Fruit fly (Drosophila melanogaster) whole organism, embryonic: ENCODE results near the gene CG43407.

Experiments
- Bgb ChIP-seq: fragments of 200-800 bp; sonication (Bioruptor generic); IDR thresholded peaks from 2 replicates; pipeline ENCODE4 v1.3.6; 2022; ENCODE audit warnings: missing biosample characterization, missing genetic modification characterization; ENCODE audit not compliant: partially characterized antibody
- CG1024 ChIP-seq: fragments of 200-800 bp; sonication (Bioruptor generic); IDR thresholded peaks from 2 replicates; pipeline ENCODE4 v1.3.6; 2022; ENCODE audit warnings: missing biosample characterization, missing genetic modification characterization
- CG11504 ChIP-seq: fragments of 200-800 bp; sonication (Bioruptor generic); optimal IDR thresholded peaks from 3 replicates; lab custom pipeline; 2019; ENCODE audit warnings: missing biosample characterization, mild to moderate bottlenecking, missing genetic modification characterization, moderate library complexity
- CG13624 ChIP-seq: fragments of 200-800 bp; sonication (Bioruptor generic); optimal IDR thresholded peaks from 2 replicates; lab custom pipeline; 2016; ENCODE audit warnings: missing biosample characterization, missing genetic modification characterization
- CG14441 ChIP-seq: fragments of 200-800 bp; sonication (Bioruptor generic); IDR thresholded peaks from 2 replicates; pipeline ENCODE4 v1.3.6; 2022; ENCODE audit warnings: missing biosample characterization, missing genetic modification characterization
- CG14710 ChIP-seq: fragments of 200-800 bp; sonication (Bioruptor generic); optimal IDR thresholded peaks from 3 replicates; lab custom pipeline; 2019; ENCODE audit warnings: missing biosample characterization, mild to moderate bottlenecking, missing genetic modification characterization, moderate library complexity
- CG14965 ChIP-seq: fragments of 200-800 bp; sonication (Bioruptor generic); optimal IDR thresholded peaks from 2 replicates; lab custom pipeline; 2016; ENCODE audit warnings: missing biosample characterization, missing genetic modification characterization, borderline replicate concordance
- CG1647 ChIP-seq: fragments of 200-800 bp; sonication (Bioruptor generic); optimal IDR thresholded peaks from 3 replicates; lab custom pipeline; 2016; ENCODE audit warnings: missing biosample characterization, missing genetic modification characterization
- CG2889 ChIP-seq: fragments of 200-800 bp; sonication (Bioruptor generic); IDR thresholded peaks from 3 replicates; pipeline ENCODE4 v1.3.6; 2022; ENCODE audit warnings: missing biosample characterization, missing genetic modification characterization
- CG31388 ChIP-seq: fragments of 200-800 bp; sonication (Bioruptor generic); optimal IDR thresholded peaks from 2 replicates; lab custom pipeline; 2016; ENCODE audit warnings: missing biosample characterization, missing genetic modification characterization
- CG4404 ChIP-seq: fragments of 200-800 bp; sonication (Bioruptor generic); IDR thresholded peaks from 2 replicates; pipeline ENCODE4 v1.3.6; 2022; ENCODE audit warnings: missing biosample characterization, missing genetic modification characterization
- CG7928 ChIP-seq: fragments of 200-800 bp; sonication (Bioruptor generic); optimal IDR thresholded peaks from 2 replicates; lab custom pipeline; 2017; ENCODE audit warnings: missing biosample characterization, mild to moderate bottlenecking, missing genetic modification characterization
- CG9817 ChIP-seq: fragments of 200-800 bp; sonication (Bioruptor generic); optimal IDR thresholded peaks from 2 replicates; lab custom pipeline; 2018; ENCODE audit warnings: missing biosample characterization, mild to moderate bottlenecking, missing genetic modification characterization, moderate library complexity
- CoRest ChIP-seq: fragments of 200-800 bp; sonication (Bioruptor generic); optimal IDR thresholded peaks from 3 replicates; lab custom pipeline; 2018; ENCODE audit warnings: missing biosample characterization, mild to moderate bottlenecking, missing genetic modification characterization, moderate library complexity
- D ChIP-seq, 2 experiments: fragments of 200-800 bp in 1 of 2; fragments of >200 bp in 1 of 2; sonication (Bioruptor generic) in 1 of 2; optimal IDR thresholded peaks; 2 replicates in 1 of 2; 3 replicates in 1 of 2; lab custom pipeline; 2017; ENCODE audit warnings: mild to moderate bottlenecking in 1 of 2, missing biosample characterization in 1 of 2, missing genetic modification characterization in 1 of 2, missing genetic modification reagents in 1 of 2
- Deaf1 ChIP-seq: fragments of 200-800 bp; optimal IDR thresholded peaks from 3 replicates; lab custom pipeline; 2019; ENCODE audit warnings: missing biosample characterization, mild to moderate bottlenecking, missing genetic modification characterization, moderate library complexity
- Doc3 ChIP-seq: fragments of 200-800 bp; sonication (Bioruptor generic); IDR thresholded peaks from 3 replicates; pipeline ENCODE4 v1.3.6; 2022; ENCODE audit warnings: missing biosample characterization, missing genetic modification characterization; ENCODE audit not compliant: partially characterized antibody
- E2f2 ChIP-seq: fragments of 200-800 bp; sonication (Bioruptor generic); IDR thresholded peaks from 2 replicates; pipeline ENCODE4 v1.3.6; 2022; ENCODE audit warnings: missing biosample characterization, missing genetic modification characterization
- Elba2 ChIP-seq: fragments of 200-800 bp; sonication (Bioruptor generic); optimal IDR thresholded peaks from 3 replicates; lab custom pipeline; 2016; ENCODE audit warnings: missing biosample characterization, missing genetic modification characterization
- Hr51 ChIP-seq, 2 experiments: fragments of 200-800 bp; sonication (Bioruptor generic); optimal IDR thresholded peaks; 2 replicates in 1 of 2; 3 replicates in 1 of 2; lab custom pipeline; 2016 to 2018; ENCODE audit warnings: missing biosample characterization in 2 of 2, missing genetic modification characterization in 2 of 2, mild to moderate bottlenecking in 1 of 2, moderate library complexity in 1 of 2
- Myb ChIP-seq: fragments of 200-800 bp; sonication (Bioruptor generic); optimal IDR thresholded peaks from 2 replicates; lab custom pipeline; 2016; ENCODE audit warnings: missing biosample characterization, missing genetic modification characterization
- NC2α ChIP-seq: fragments of 200-800 bp; sonication (Bioruptor generic); optimal IDR thresholded peaks from 2 replicates; lab custom pipeline; 2016; ENCODE audit warnings: missing biosample characterization, missing genetic modification characterization
- NC2β ChIP-seq: fragments of 200-800 bp; sonication (Bioruptor generic); optimal IDR thresholded peaks from 2 replicates; lab custom pipeline; 2016; ENCODE audit warnings: missing biosample characterization, missing genetic modification characterization
- Rx ChIP-seq: fragments of 200-800 bp; sonication (Bioruptor generic); IDR thresholded peaks from 2 replicates; pipeline ENCODE4 v1.3.6; 2022; ENCODE audit warnings: missing biosample characterization, missing genetic modification characterization
- Xrp1 ChIP-seq: fragments of 200-800 bp; sonication (Bioruptor generic); IDR thresholded peaks from 2 replicates; pipeline ENCODE4 v1.3.6; 2022; ENCODE audit warnings: missing biosample characterization, missing genetic modification characterization
- amos ChIP-seq: fragments of 200-800 bp; sonication (Bioruptor generic); IDR thresholded peaks from 2 replicates; pipeline ENCODE4 v1.3.6; 2022; ENCODE audit warnings: missing biosample characterization, missing genetic modification characterization; ENCODE audit not compliant: partially characterized antibody
- ap ChIP-seq: fragments of 200-800 bp; sonication (Bioruptor generic); IDR thresholded peaks from 2 replicates; pipeline ENCODE4 v1.3.6; 2022; ENCODE audit warnings: missing biosample characterization, missing genetic modification characterization
- bsh ChIP-seq, 2 experiments: fragments of 200-800 bp; sonication (Bioruptor generic); optimal IDR thresholded peaks; 2 replicates each; lab custom pipeline; 2017 to 2018; ENCODE audit warnings: mild to moderate bottlenecking in 2 of 2, missing biosample characterization in 2 of 2, missing genetic modification characterization in 2 of 2, moderate library complexity in 1 of 2
- btn ChIP-seq: fragments of 200-800 bp; sonication (Bioruptor generic); optimal IDR thresholded peaks from 2 replicates; lab custom pipeline; 2016; ENCODE audit warnings: missing biosample characterization, missing genetic modification characterization
- caup ChIP-seq: fragments of 200-800 bp; sonication (Bioruptor generic); optimal IDR thresholded peaks from 3 replicates; lab custom pipeline; 2017; ENCODE audit warnings: missing biosample characterization, mild to moderate bottlenecking, missing genetic modification characterization, moderate library complexity; ENCODE audit not compliant: severe bottlenecking
- dimm ChIP-seq: fragments of 200-800 bp; sonication (Bioruptor generic); IDR thresholded peaks from 2 replicates; pipeline ENCODE4 v1.3.6; 2022; ENCODE audit warnings: missing biosample characterization, missing genetic modification characterization
- gcm2 ChIP-seq: fragments of 200-800 bp; sonication (Bioruptor generic); optimal IDR thresholded peaks from 2 replicates; lab custom pipeline; 2016; ENCODE audit warnings: missing biosample characterization, missing genetic modification characterization
- hkb ChIP-seq, 2 experiments: fragments of 200-800 bp in 1 of 2; fragments of >200 bp in 1 of 2; sonication (Bioruptor generic) in 1 of 2; IDR thresholded peaks in 1 of 2; optimal IDR thresholded peaks in 1 of 2; 2 replicates each; pipeline versions ENCODE4 v1.3.6 to Lab custom; 2017 to 2022; ENCODE audit warnings: missing biosample characterization in 1 of 2, missing genetic modification characterization in 1 of 2
- kni ChIP-seq: fragments of 200-800 bp; sonication (Bioruptor generic); optimal IDR thresholded peaks from 3 replicates; lab custom pipeline; 2017; ENCODE audit warnings: mild to moderate bottlenecking, missing biosample characterization, missing genetic modification reagents, missing genetic modification characterization
- odd ChIP-seq: fragments of 200-800 bp; sonication (Bioruptor generic); optimal IDR thresholded peaks from 2 replicates; lab custom pipeline; 2017; ENCODE audit warnings: missing biosample characterization, mild to moderate bottlenecking, missing genetic modification characterization
- otp ChIP-seq: fragments of 200-800 bp; sonication (Bioruptor generic); IDR thresholded peaks from 3 replicates; pipeline ENCODE4, ENCODE4 v1.3.6; 2022; ENCODE audit warnings: missing biosample characterization, missing genetic modification characterization
- pan ChIP-seq, 4 experiments: fragments of >200 bp in 3 of 4; fragments of 200-800 bp in 1 of 4; sonication (Bioruptor generic) in 1 of 4; optimal IDR thresholded peaks in 3 of 4; IDR thresholded peaks in 1 of 4; 2 replicates each; pipeline versions ENCODE4 v1.3.6 to Lab custom; 2017 to 2022; ENCODE audit warnings: missing biosample characterization in 2 of 4, missing genetic modification characterization in 2 of 4, mixed read lengths in 1 of 4
- prd ChIP-seq, 3 experiments: fragments of >200 bp in 2 of 3; fragments of 200-800 bp in 1 of 3; sonication (Bioruptor generic) in 1 of 3; optimal IDR thresholded peaks in 2 of 3; IDR thresholded peaks in 1 of 3; 2 replicates in 2 of 3; 3 replicates in 1 of 3; pipeline versions ENCODE4 v1.3.6 to Lab custom; 2017 to 2022; ENCODE audit warnings: missing biosample characterization in 1 of 3, missing genetic modification characterization in 1 of 3
- row ChIP-seq: fragments of 200-800 bp; sonication (Bioruptor generic); IDR thresholded peaks from 3 replicates; pipeline ENCODE4 v1.3.6; 2022; ENCODE audit warnings: missing biosample characterization, missing genetic modification characterization
- ssp ChIP-seq: fragments of 200-800 bp; sonication (Bioruptor generic); IDR thresholded peaks from 2 replicates; pipeline ENCODE4 v1.3.6; 2022; ENCODE audit warnings: missing biosample characterization, missing genetic modification characterization
- tio ChIP-seq: fragments of 200-800 bp; sonication (Bioruptor generic); optimal IDR thresholded peaks from 2 replicates; lab custom pipeline; 2017; ENCODE audit warnings: missing biosample characterization, missing genetic modification characterization, inconsistent platforms
- toy ChIP-seq: fragments of 200-800 bp; sonication (Bioruptor generic); IDR thresholded peaks from 2 replicates; pipeline ENCODE4 v1.3.6; 2022; ENCODE audit warnings: missing biosample characterization, missing genetic modification characterization
- wek ChIP-seq: fragments of 200-800 bp; sonication (Bioruptor generic); optimal IDR thresholded peaks from 3 replicates; lab custom pipeline; 2018; ENCODE audit warnings: missing biosample characterization, mild to moderate bottlenecking, missing genetic modification characterization, moderate library complexity
- zfh2 ChIP-seq: fragments of 200-800 bp; sonication (Bioruptor generic); optimal IDR thresholded peaks from 2 replicates; lab custom pipeline; 2016; ENCODE audit warnings: missing biosample characterization, missing genetic modification characterization

Gene CG43407

dm6 chr3L:19073029-19073908 lies 20.1 kb upstream of the CG43407 start (continued):
- TF ChIP-seq E2f2 (GFP tag; lab: Robert Waterston, UW) (0 out of 2 replicates have a peak, but pooled peaks have one; percentile 7), Myb (no peak), CG13624 (GFP tag; lab: Kevin White, UChicago) (no peak), row (GFP tag; lab: Robert Waterston, UW) (no peak), caup (GFP tag; lab: Kevin White, UChicago) (no peak), Xrp1 (GFP tag; lab: Robert Waterston, UW) (no peak), NC2α (GFP tag; lab: Kevin White, UChicago) (no peak), ssp (GFP tag; lab: Robert Waterston, UW) (no peak), ap (GFP tag; lab: Robert Waterston, UW) (0 out of 2 replicates have a peak, but pooled peaks have one; percentile 31), odd (GFP tag; lab: Kevin White, UChicago) (peak; percentile 37), Elba2 (GFP tag; lab: Kevin White, UChicago) (no peak), CG4404 (GFP tag; lab: Robert Waterston, UW) (no peak), Bgb (GFP tag; lab: Robert Waterston, UW) (0 out of 2 replicates have a peak, but pooled peaks have one; percentile 8), tio (GFP tag; lab: Kevin White, UChicago) (no peak), CG31388 (GFP tag; lab: Kevin White, UChicago) (no peak), wek (GFP tag; lab: Kevin White, UChicago) (peak; percentile 45), kni (GFP tag; lab: Kevin White, UChicago) (peak; percentile 76), CG7928 (GFP tag; lab: Kevin White, UChicago) (no peak), CG11504 (tag; lab: Kevin White, UChicago) (peak; percentile 6), gcm2 (no peak), CG14965 (GFP tag; lab: Kevin White, UChicago) (no peak), bsh (GFP tag; optimal IDR thresholded peaks at IDR 0.05; lab: Kevin White, UChicago) (peak in 1 of 2 experiments; percentile 7), otp (GFP tag; lab: Robert Waterston, UW) (no peak), Doc3 (no peak), Rx (GFP tag; lab: Robert Waterston, UW) (no peak), NC2β (GFP tag; lab: Kevin White, UChicago) (no peak), CG9817 (tag; lab: Kevin White, UChicago) (no peak), toy (no peak), CG2889 (no peak), Hr51 (GFP tag; optimal IDR thresholded peaks at IDR 0.05; lab: Kevin White, UChicago) (no peak), Deaf1 (tag; lab: Kevin White, UChicago) (no peak), CG14441 (GFP tag; lab: Robert Waterston, UW) (no peak), pan (optimal IDR thresholded peaks at IDR 0.05; lab: Kevin White, UChicago) (no peak), pan (GFP tag; optimal IDR thresholded peaks at IDR 0.05 in 1 of 2, IDR thresholded peaks at IDR 0.05 in 1 of 2) (no peak), CoRest (tag; lab: Kevin White, UChicago) (no peak), prd (optimal IDR thresholded peaks at IDR 0.05; lab: Kevin White, UChicago) (no peak), prd (GFP tag; IDR thresholded peaks at IDR 0.05; lab: Robert Waterston, UW) (no peak), CG1024 (GFP tag; lab: Robert Waterston, UW) (0 out of 2 replicates have a peak, but pooled peaks have one; percentile 23), dimm (no peak), D (optimal IDR thresholded peaks at IDR 0.05; lab: Kevin White, UChicago) (no peak), D (GFP tag; optimal IDR thresholded peaks at IDR 0.05; lab: Kevin White, UChicago) (peak; percentile 14), btn (GFP tag; lab: Kevin White, UChicago) (no peak), zfh2 (no peak), amos (GFP tag; lab: Robert Waterston, UW) (no peak), CG1647 (GFP tag; lab: Kevin White, UChicago) (no peak), CG14710 (no peak), hkb (optimal IDR thresholded peaks at IDR 0.05; lab: Kevin White, UChicago) (no peak), hkb (GFP tag; IDR thresholded peaks at IDR 0.05; lab: Robert Waterston, UW) (peak; percentile 53; the same call in 1 of the 2 replicates)
